Worm (Caenorhabditis elegans): ENCODE data around the gene lgc-35.

The lgc-35 gene

DNA sequence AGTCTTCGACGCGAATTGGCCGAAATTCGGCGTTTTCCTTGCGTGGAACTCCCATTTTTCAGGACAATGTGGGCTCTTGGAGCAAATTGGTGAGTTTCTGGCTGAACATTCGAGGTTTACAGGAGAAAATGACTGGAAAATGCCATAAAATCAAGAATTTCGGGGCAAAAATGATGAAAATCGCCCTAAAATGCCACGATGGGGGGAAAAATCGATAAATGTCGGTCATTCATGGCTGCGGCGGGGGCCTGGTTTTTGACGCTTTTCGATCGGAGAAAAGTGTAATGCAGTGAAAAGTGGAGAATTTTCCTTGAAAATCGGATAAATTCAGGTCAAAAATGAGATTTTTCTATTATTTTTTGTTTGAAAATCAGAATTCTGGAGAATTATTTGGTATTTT, 34.8 kb downstream of the lgc-35 start, which contains the start of the genes Y46G5A.18 and Y46G5A.47:
Gene Y46G5A.18 (minus strand): TSS at position 101 of the 400 bp plus-strand sequence.
Gene Y46G5A.47 (minus strand): TSS at position 146 of the 400 bp plus-strand sequence.
- TF ChIP-seq ceh-27 (GFP tag; optimal IDR thresholded peaks at IDR 0.05) = no peak

DNA sequence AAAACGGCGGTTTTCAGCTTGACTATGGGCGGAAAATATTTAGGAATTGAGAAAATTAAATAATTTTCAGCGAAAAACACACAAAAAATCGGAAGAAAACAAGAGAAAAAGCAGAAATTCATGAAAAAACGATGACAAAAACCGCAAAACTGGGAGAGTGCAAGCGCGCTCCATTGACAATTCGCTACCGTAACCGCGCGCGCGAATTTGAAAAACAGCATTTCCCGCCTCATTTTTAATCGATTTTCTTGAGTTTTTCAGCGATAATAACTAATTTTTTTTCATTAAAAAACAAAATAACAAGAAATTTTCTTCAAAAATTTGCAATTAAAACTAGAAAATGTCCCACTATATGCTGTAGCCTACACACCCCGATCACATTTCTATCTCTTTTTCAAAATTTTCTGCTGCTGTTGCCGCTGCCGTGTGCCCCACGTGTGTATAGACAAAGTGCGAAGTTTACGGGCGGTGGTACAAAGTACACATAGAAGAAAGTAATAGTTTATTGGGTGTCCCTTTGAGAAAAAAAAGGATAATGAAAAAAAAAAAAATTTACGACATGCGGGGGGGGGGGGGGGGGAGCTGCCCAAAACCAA, 39.9 kb downstream of the lgc-35 start:
- 0 out of 2 replicates have a peak, but pooled peaks have one; percentile 4 for TF ChIP-seq Y95B8A.8 (GFP tag; IDR thresholded peaks at IDR 0.05)
- TF ChIP-seq lin-40 (tag; optimal IDR thresholded peaks at IDR 0.05) = peak; percentile 7
- TF ChIP-seq madf-6 (GFP tag; IDR thresholded peaks at IDR 0.05) = peak; percentile 97
- no peak for TF ChIP-seq nhr-80 (tag; optimal IDR thresholded peaks at IDR 0.05)
- no peak for TF ChIP-seq die-1 (tag; optimal IDR thresholded peaks at IDR 0.05)
- peak; percentile 50 for TF ChIP-seq snpc-1.3 (tag; optimal IDR thresholded peaks at IDR 0.05; ENCODE audit: insufficient read depth)
- peak; percentile 75 for TF ChIP-seq snpc-3.4 (tag; optimal IDR thresholded peaks at IDR 0.05)
- TF ChIP-seq snpc-1.1 (tag; optimal IDR thresholded peaks at IDR 0.05; ENCODE audit: insufficient read depth) = peak; percentile 52
- peak; percentile 38 for TF ChIP-seq unc-130 (GFP tag; optimal IDR thresholded peaks at IDR 0.05)
- TF ChIP-seq ekl-4 (GFP tag; IDR thresholded peaks at IDR 0.05) = peak; percentile 77
- TF ChIP-seq sdz-38 (tag; optimal IDR thresholded peaks at IDR 0.05) = no peak
- no peak for TF ChIP-seq F37B4.10 (GFP tag; IDR thresholded peaks at IDR 0.05)
- TF ChIP-seq mes-4 (tag; optimal IDR thresholded peaks at IDR 0.05) = no peak
- TF ChIP-seq ztf-26 (tag; optimal IDR thresholded peaks at IDR 0.05) = no peak
- peak; percentile 38 for TF ChIP-seq tlf-1 (GFP tag; optimal IDR thresholded peaks at IDR 0.05)
- 0 out of 2 replicates have a peak, but pooled peaks have one; percentile 33 for TF ChIP-seq C17E4.6 (GFP tag; IDR thresholded peaks at IDR 0.05)
- TF ChIP-seq madf-10 (tag; optimal IDR thresholded peaks at IDR 0.05) = no peak
- peak; percentile 44 for TF ChIP-seq pbrm-1 (GFP tag; IDR thresholded peaks at IDR 0.05)
- peak; percentile 90 for TF ChIP-seq D2030.7 (GFP tag; IDR thresholded peaks at IDR 0.05)
- TF ChIP-seq hlh-12 (tag; optimal IDR thresholded peaks at IDR 0.05) = no peak
- no peak for TF ChIP-seq F57C9.4 (tag; optimal IDR thresholded peaks at IDR 0.05)
- TF ChIP-seq F49E8.2 (tag; optimal IDR thresholded peaks at IDR 0.05; ENCODE audit: insufficient read depth) = peak; percentile 49
- TF ChIP-seq rcor-1 (GFP tag; IDR thresholded peaks at IDR 0.05) = peak; percentile 81
- TF ChIP-seq hsf-1 (GFP tag; IDR thresholded peaks at IDR 0.05) = peak; percentile 79
- TF ChIP-seq B0336.3 (GFP tag; IDR thresholded peaks at IDR 0.05) = peak; percentile 54
- peak; percentile 90 for TF ChIP-seq xnd-1 (tag; optimal IDR thresholded peaks at IDR 0.05)
- peak; percentile 92 for TF ChIP-seq dpl-1 (GFP tag; optimal IDR thresholded peaks at IDR 0.05)
- TF ChIP-seq nhr-120 (GFP tag; IDR thresholded peaks at IDR 0.05) = no peak
- peak; percentile 52 for TF ChIP-seq B0019.2 (GFP tag; conservative IDR thresholded peaks at IDR 0.05)
- TF ChIP-seq lsl-1 (GFP tag; optimal IDR thresholded peaks at IDR 0.05) = peak; percentile 97
- TF ChIP-seq dox-1 (GFP tag; IDR thresholded peaks at IDR 0.05) = peak; percentile 71
- peak; percentile 84 for TF ChIP-seq F33H1.4 (GFP tag; IDR thresholded peaks at IDR 0.05)
- TF ChIP-seq lin-35 (GFP tag; optimal IDR thresholded peaks at IDR 0.05) = peak; percentile 26 to 68 (median 49)
- peak; percentile 66 for TF ChIP-seq him-1 (tag; optimal IDR thresholded peaks at IDR 0.05)
- no peak for TF ChIP-seq cebp-2 (GFP tag; IDR thresholded peaks at IDR 0.05)
- peak; percentile 97 for TF ChIP-seq mcd-1 (GFP tag; IDR thresholded peaks at IDR 0.05)
- TF ChIP-seq cebp-1 (GFP tag; IDR thresholded peaks at IDR 0.05) = no peak
- TF ChIP-seq cebp-1 (tag; optimal IDR thresholded peaks at IDR 0.05) = peak; percentile 36
- no peak for TF ChIP-seq nfya-2 (GFP tag; IDR thresholded peaks at IDR 0.05)
- peak; percentile 56 for TF ChIP-seq hrde-1 (tag; optimal IDR thresholded peaks at IDR 0.05; ENCODE audit: borderline replicate concordance)
- TF ChIP-seq ama-1 (optimal IDR thresholded peaks at IDR 0.05) = no peak
- no peak for TF ChIP-seq ama-1 (GFP tag; optimal IDR thresholded peaks at IDR 0.05)
- peak; percentile 28 for TF ChIP-seq tbp1 (GFP tag; optimal IDR thresholded peaks at IDR 0.05)
- TF ChIP-seq Y56A3A.18 (GFP tag; IDR thresholded peaks at IDR 0.05) = no peak
- peak; percentile 54 for TF ChIP-seq hmg-1.2 (GFP tag; IDR thresholded peaks at IDR 0.05)
